Fruit fly (Drosophila melanogaster): Measurements from ENCODE around the gene p130CAS.

The p130CAS gene

DNA sequence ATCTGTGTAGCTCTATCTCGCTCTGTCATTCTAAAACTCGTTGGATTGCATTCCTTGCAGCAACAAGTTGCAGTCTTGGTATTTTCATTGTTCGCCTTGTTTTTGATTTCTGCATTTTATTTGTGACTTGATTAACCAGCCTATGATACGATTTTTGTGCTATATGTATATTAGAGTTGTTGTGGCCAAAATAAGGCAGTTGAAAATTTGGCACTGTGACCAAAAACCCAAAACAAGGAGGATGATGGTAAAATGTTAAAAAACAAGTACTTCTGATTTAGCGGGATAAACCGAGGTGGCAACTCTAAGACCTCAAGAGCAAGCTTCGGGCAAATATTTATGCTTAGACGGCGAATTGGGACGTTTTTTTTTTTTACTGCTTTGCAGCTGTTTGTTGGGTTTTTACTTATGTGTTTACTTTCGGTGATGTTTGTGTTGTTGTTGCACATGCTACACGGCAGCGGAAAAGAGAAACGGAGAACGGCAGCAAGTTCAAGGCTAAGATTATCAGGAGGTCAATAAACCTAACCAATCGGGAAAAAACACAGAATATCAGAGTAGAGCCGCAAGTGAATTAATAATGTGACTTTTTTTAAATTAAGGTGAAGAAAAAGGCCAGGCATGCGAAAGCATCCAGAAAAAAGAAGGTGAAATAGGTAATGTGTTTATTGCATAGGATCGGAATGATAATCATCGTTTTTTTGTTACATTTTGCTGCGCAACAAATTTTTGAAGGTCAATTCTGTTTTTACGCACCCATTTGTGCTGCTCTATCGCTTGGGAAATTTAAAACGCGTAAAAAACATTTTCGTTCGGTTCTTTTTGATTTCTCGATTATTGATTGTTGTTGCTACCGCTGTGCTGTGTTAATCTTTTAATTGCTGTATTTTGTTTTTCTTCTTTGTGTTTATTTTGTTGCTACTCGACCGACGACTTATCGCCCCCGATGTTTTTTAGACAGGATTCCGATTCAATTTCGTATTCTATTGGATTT is 12.8 kb upstream of the p130CAS start:
- TF ChIP-seq inv (GFP tag; IDR thresholded peaks at IDR 0.05; ENCODE audit: partially characterized antibody) = no peak
- no peak for TF ChIP-seq HmgD (GFP tag; optimal IDR thresholded peaks at IDR 0.05)
- TF ChIP-seq stwl (tag; optimal IDR thresholded peaks at IDR 0.05) = peak; percentile 88
- peak; percentile 23 for TF ChIP-seq gfzf (GFP tag; optimal IDR thresholded peaks at IDR 0.05)
- no peak for TF ChIP-seq toy (GFP tag; IDR thresholded peaks at IDR 0.05)
- TF ChIP-seq eve (GFP tag; optimal IDR thresholded peaks at IDR 0.05) = peak in 1 of 2 experiments; percentile 36
- TF ChIP-seq hth (optimal IDR thresholded peaks at IDR 0.05) = no peak
- no peak for TF ChIP-seq CG30403 (GFP tag; optimal IDR thresholded peaks at IDR 0.05)
- TF ChIP-seq CG5180 (GFP tag; optimal IDR thresholded peaks at IDR 0.05) = no peak
- TF ChIP-seq TFAM (GFP tag; optimal IDR thresholded peaks at IDR 0.05) = no peak
- TF ChIP-seq CG6654 (GFP tag; optimal IDR thresholded peaks at IDR 0.05) = no peak
- TF ChIP-seq slbo (GFP tag; IDR thresholded peaks at IDR 0.05) = 0 out of 2 replicates have a peak, but pooled peaks have one; percentile 6
- no peak for TF ChIP-seq Antp (GFP tag; optimal IDR thresholded peaks at IDR 0.05)
- TF ChIP-seq CG10979 (tag; optimal IDR thresholded peaks at IDR 0.05) = no peak
- no peak for TF ChIP-seq CG7839 (tag; optimal IDR thresholded peaks at IDR 0.05)
- TF ChIP-seq CG8359 (GFP tag; optimal IDR thresholded peaks at IDR 0.05; ENCODE audit: borderline replicate concordance) = no peak
- no peak for TF ChIP-seq Hr39 (optimal IDR thresholded peaks at IDR 0.05)
- TF ChIP-seq wor (GFP tag; IDR thresholded peaks at IDR 0.05) = no peak
- TF ChIP-seq CG14965 (GFP tag; optimal IDR thresholded peaks at IDR 0.05; ENCODE audit: borderline replicate concordance) = no peak
- TF ChIP-seq CG34376 (GFP tag; optimal IDR thresholded peaks at IDR 0.05) = peak; percentile 78
- no peak for TF ChIP-seq CG11695 (GFP tag; IDR thresholded peaks at IDR 0.05)
- no peak for TF ChIP-seq CG8924 (tag; optimal IDR thresholded peaks at IDR 0.05)
- TF ChIP-seq Opbp (GFP tag; IDR thresholded peaks at IDR 0.05; ENCODE audit: partially characterized antibody) = no peak
- TF ChIP-seq CG12155 (GFP tag; optimal IDR thresholded peaks at IDR 0.05) = no peak
- TF ChIP-seq CG15269 (tag; optimal IDR thresholded peaks at IDR 0.05) = peak; percentile 13
- TF ChIP-seq NC2β (GFP tag; optimal IDR thresholded peaks at IDR 0.05) = peak; percentile 2
- TF ChIP-seq en (GFP tag; optimal IDR thresholded peaks at IDR 0.05) = no peak
- TF ChIP-seq Awh (GFP tag; IDR thresholded peaks at IDR 0.05) = 0 out of 2 replicates have a peak, but pooled peaks have one; percentile 40
- TF ChIP-seq ind (GFP tag; optimal IDR thresholded peaks at IDR 0.05) = peak; percentile 8
- peak; percentile 9 for TF ChIP-seq CG3995 (GFP tag; optimal IDR thresholded peaks at IDR 0.05)
- no peak for TF ChIP-seq Trl (optimal IDR thresholded peaks at IDR 0.05)
- peak; percentile 16 for TF ChIP-seq Trl (GFP tag; optimal IDR thresholded peaks at IDR 0.05)
- TF ChIP-seq CG2199 (GFP tag; IDR thresholded peaks at IDR 0.05) = 0 out of 3 replicates have a peak, but pooled peaks have one; percentile 51
- no peak for TF ChIP-seq klu (GFP tag; IDR thresholded peaks at IDR 0.05)
- no peak for TF ChIP-seq jumu (GFP tag; optimal IDR thresholded peaks at IDR 0.05)
- TF ChIP-seq sug (tag; optimal IDR thresholded peaks at IDR 0.05) = peak; percentile 52
- TF ChIP-seq ase (GFP tag; IDR thresholded peaks at IDR 0.05) = no peak
- no peak for TF ChIP-seq CG17359 (tag; optimal IDR thresholded peaks at IDR 0.05)
- TF ChIP-seq amos (GFP tag; IDR thresholded peaks at IDR 0.05; ENCODE audit: partially characterized antibody) = no peak
- no peak for TF ChIP-seq CTCF (GFP tag; optimal IDR thresholded peaks at IDR 0.05)
- no peak for TF ChIP-seq CG8478 (optimal IDR thresholded peaks at IDR 0.05)
- no peak for TF ChIP-seq CG1024 (GFP tag; IDR thresholded peaks at IDR 0.05)
- TF ChIP-seq NFAT (GFP tag; IDR thresholded peaks at IDR 0.05) = no peak
- TF ChIP-seq CG43689 (GFP tag; IDR thresholded peaks at IDR 0.05) = no peak
- TF ChIP-seq ro (GFP tag; IDR thresholded peaks at IDR 0.05) = no peak
- TF ChIP-seq CG10209 (GFP tag; optimal IDR thresholded peaks at IDR 0.05) = no peak
- 0 out of 3 replicates have a peak, but pooled peaks have one; percentile 31 for TF ChIP-seq ci (GFP tag; IDR thresholded peaks at IDR 0.05)
- no peak for TF ChIP-seq otp (GFP tag; IDR thresholded peaks at IDR 0.05)
- TF ChIP-seq Blimp-1 (GFP tag; optimal IDR thresholded peaks at IDR 0.05) = peak; percentile 49
- TF ChIP-seq CG8765 (GFP tag; IDR thresholded peaks at IDR 0.05) = no peak
- TF ChIP-seq D19A (tag; optimal IDR thresholded peaks at IDR 0.05) = peak; percentile 17

Data from whole organism, embryonic.